Worm (Caenorhabditis elegans) whole organism, L4 larva: ENCODE results near the gene cht-4.

Experiments used
- D1046.2 ChIP-seq: fragments of 200-800 bp; sonication (Bioruptor generic); IDR thresholded peaks from 2 replicates; pipeline ENCODE4 v1.3.6; 2022; ENCODE audit warnings: missing genetic modification characterization, missing compliant biosample characterization
- F10B5.3 ChIP-seq: sonication (generic microtip); optimal IDR thresholded peaks from 2 replicates; lab custom pipeline; 2016; ENCODE audit warnings: mild to moderate bottlenecking, missing genetic modification characterization, missing compliant biosample characterization
- F49E8.2 ChIP-seq: sonication (generic microtip); optimal IDR thresholded peaks from 2 replicates; lab custom pipeline; 2016; ENCODE audit warnings: missing compliant biosample characterization, mild to moderate bottlenecking, missing genetic modification characterization, borderline replicate concordance
- T20F7.1 ChIP-seq: fragments of 200-800 bp; sonication (Bioruptor generic); optimal IDR thresholded peaks from 2 replicates; lab custom pipeline; 2018; ENCODE audit warnings: mild to moderate bottlenecking, missing genetic modification characterization, missing compliant biosample characterization
- T26A8.4 ChIP-seq: fragments of 200-800 bp; sonication (Bioruptor generic); IDR thresholded peaks from 2 replicates; pipeline ENCODE4 v1.3.6; 2022; ENCODE audit warnings: missing genetic modification characterization, missing compliant biosample characterization
- Y105C5A.15 ChIP-seq: fragments of 200-800 bp; sonication (Bioruptor generic); IDR thresholded peaks from 2 replicates; pipeline ENCODE4 v1.3.6; 2022; ENCODE audit warnings: missing genetic modification characterization, missing compliant biosample characterization
- Y48G9A.11 ChIP-seq: fragments of 200-800 bp; sonication (Bioruptor generic); IDR thresholded peaks from 2 replicates; pipeline ENCODE4 v1.3.6; 2022; ENCODE audit warnings: missing genetic modification reagents, missing genetic modification characterization, missing compliant biosample characterization
- Y5F2A.4 ChIP-seq: fragments of 200-800 bp; sonication (Bioruptor generic); optimal IDR thresholded peaks from 2 replicates; lab custom pipeline; 2018; ENCODE audit warnings: mild to moderate bottlenecking, missing genetic modification characterization, missing compliant biosample characterization
- Y75B8A.6 ChIP-seq: fragments of 200-800 bp; sonication (Bioruptor generic); IDR thresholded peaks from 2 replicates; pipeline ENCODE4 v1.3.6; 2022; ENCODE audit warnings: missing genetic modification reagents, missing genetic modification characterization, missing compliant biosample characterization
- aha-1 ChIP-seq: fragments of 150-350 bp; peaks from one replicate; lab custom pipeline; 2014; ENCODE audit warnings: missing biosample characterization, missing genetic modification characterization
- aly-2 ChIP-seq: sonication (generic microtip); optimal IDR thresholded peaks from 2 replicates; lab custom pipeline; 2018; ENCODE audit warnings: missing biosample characterization, missing genetic modification characterization
- ceh-82 ChIP-seq: sonication (generic microtip); optimal IDR thresholded peaks from 2 replicates; lab custom pipeline; 2017; ENCODE audit warnings: missing biosample characterization, missing genetic modification characterization
- cey-2 ChIP-seq: sonication (generic microtip); optimal IDR thresholded peaks from 3 replicates; lab custom pipeline; 2017; ENCODE audit warnings: missing genetic modification characterization, mild to moderate bottlenecking, missing compliant biosample characterization, antibody characterized with exemption, borderline replicate concordance; ENCODE audit not compliant: insufficient read depth
- daf-8 ChIP-seq: fragments of 200-800 bp; sonication (Bioruptor generic); IDR thresholded peaks from 2 replicates; pipeline ENCODE4 v1.3.6; 2022; ENCODE audit warnings: missing genetic modification characterization, missing compliant biosample characterization
- dmd-6 ChIP-seq: fragments of 200-800 bp; sonication (Bioruptor generic); IDR thresholded peaks from 2 replicates; pipeline ENCODE4 v1.3.6; 2022; ENCODE audit warnings: missing genetic modification reagents, missing genetic modification characterization, missing compliant biosample characterization
- dmd-8 ChIP-seq: fragments of 200-800 bp; sonication (Bioruptor generic); IDR thresholded peaks from 2 replicates; pipeline ENCODE4 v1.3.6; 2022; ENCODE audit warnings: missing genetic modification characterization, missing compliant biosample characterization
- dmd-9 ChIP-seq: fragments of 200-800 bp; sonication (Bioruptor generic); IDR thresholded peaks from 2 replicates; pipeline ENCODE4 v1.3.6; 2022; ENCODE audit warnings: missing genetic modification reagents, missing genetic modification characterization, missing compliant biosample characterization
- dpl-1 ChIP-seq: fragments of 150-350 bp; optimal IDR thresholded peaks from 2 replicates; lab custom pipeline; 2014; ENCODE audit warnings: missing biosample characterization, missing genetic modification reagents, missing genetic modification characterization
- duxl-1 ChIP-seq: sonication (generic microtip); optimal IDR thresholded peaks from 2 replicates; lab custom pipeline; 2016; ENCODE audit warnings: mild to moderate bottlenecking, missing genetic modification characterization, moderate library complexity, missing compliant biosample characterization; ENCODE audit not compliant: poor library complexity
- fkh-10 ChIP-seq: fragments of 150-350 bp; optimal IDR thresholded peaks from 2 replicates; lab custom pipeline; 2014; ENCODE audit warnings: missing biosample characterization, missing genetic modification reagents, missing genetic modification characterization
- gei-8 ChIP-seq: fragments of 200-800 bp; sonication (Bioruptor generic); optimal IDR thresholded peaks from 2 replicates; lab custom pipeline; 2018; ENCODE audit warnings: mild to moderate bottlenecking, missing genetic modification characterization, missing compliant biosample characterization
- hlh-11 ChIP-seq: fragments of 200-800 bp; sonication (Bioruptor generic); optimal IDR thresholded peaks from 2 replicates; lab custom pipeline; 2018; ENCODE audit warnings: mild to moderate bottlenecking, missing genetic modification characterization, missing compliant biosample characterization
- hmg-1.1 ChIP-seq: fragments of 200-800 bp; sonication (Bioruptor generic); IDR thresholded peaks from 2 replicates; pipeline ENCODE4 v1.3.6; 2022; ENCODE audit warnings: missing genetic modification reagents, missing genetic modification characterization, missing compliant biosample characterization
- jun-1 ChIP-seq: fragments of 150-350 bp; optimal IDR thresholded peaks from 2 replicates; lab custom pipeline; 2014; ENCODE audit warnings: missing biosample characterization, missing genetic modification reagents, missing genetic modification characterization
- lin-1 ChIP-seq: fragments of 200-800 bp; sonication (Bioruptor generic); IDR thresholded peaks from 2 replicates; pipeline ENCODE4 v1.3.6; 2022; ENCODE audit warnings: missing genetic modification reagents, missing genetic modification characterization, missing compliant biosample characterization
- lin-15B ChIP-seq: fragments of 150-350 bp; sonication (generic microtip); optimal IDR thresholded peaks from 3 replicates; lab custom pipeline; 2014; ENCODE audit warnings: missing biosample characterization, missing genetic modification characterization
- lin-29 ChIP-seq: fragments of 200-800 bp; sonication (Bioruptor generic); IDR thresholded peaks from 2 replicates; pipeline ENCODE4 v1.3.6; 2022; ENCODE audit warnings: missing genetic modification reagents, missing genetic modification characterization, missing compliant biosample characterization
- lin-39 ChIP-seq: fragments of 150-350 bp; optimal IDR thresholded peaks from 2 replicates; lab custom pipeline; 2014; ENCODE audit warnings: missing biosample characterization, missing genetic modification reagents, missing genetic modification characterization
- madf-9 ChIP-seq: fragments of 200-800 bp; sonication (Bioruptor generic); conservative IDR thresholded peaks from 2 replicates; pipeline ENCODE4 v1.3.6; 2022; ENCODE audit warnings: missing genetic modification reagents, missing genetic modification characterization, missing compliant biosample characterization
- mdl-1 ChIP-seq, 2 experiments: fragments of 150-350 bp in 1 of 2; sonication (generic microtip) in 1 of 2; optimal IDR thresholded peaks; 2 replicates each; lab custom pipeline; 2014 to 2017; ENCODE audit warnings: missing biosample characterization in 2 of 2, missing genetic modification characterization in 2 of 2
- mxl-2 ChIP-seq: fragments of 200-800 bp; sonication (Bioruptor generic); conservative IDR thresholded peaks from 2 replicates; pipeline ENCODE4 v1.3.6; 2022; ENCODE audit warnings: missing genetic modification reagents, missing genetic modification characterization, missing compliant biosample characterization
- nhr-102 ChIP-seq: sonication (generic microtip); optimal IDR thresholded peaks from 2 replicates; lab custom pipeline; 2016; ENCODE audit warnings: mild to moderate bottlenecking, missing genetic modification characterization, moderate library complexity, missing compliant biosample characterization
- nhr-11 ChIP-seq: fragments of 150-350 bp; optimal IDR thresholded peaks from 2 replicates; lab custom pipeline; 2014; ENCODE audit warnings: missing biosample characterization, missing genetic modification characterization
- nhr-111 ChIP-seq: fragments of 200-800 bp; sonication (Bioruptor generic); optimal IDR thresholded peaks from 2 replicates; lab custom pipeline; 2018; ENCODE audit warnings: mild to moderate bottlenecking, missing genetic modification characterization, missing compliant biosample characterization
- nhr-41 ChIP-seq: fragments of 200-800 bp; sonication (Bioruptor generic); IDR thresholded peaks from 2 replicates; pipeline ENCODE4 v1.3.6; 2022; ENCODE audit warnings: missing genetic modification reagents, missing genetic modification characterization, missing compliant biosample characterization
- nhr-76 ChIP-seq: fragments of 150-350 bp; optimal IDR thresholded peaks from 2 replicates; lab custom pipeline; 2014; ENCODE audit warnings: missing biosample characterization, missing genetic modification characterization
- pqm-1 ChIP-seq: sonication (generic microtip); optimal IDR thresholded peaks from 2 replicates; lab custom pipeline; 2017; ENCODE audit warnings: missing biosample characterization, missing genetic modification characterization
- sdz-12 ChIP-seq: fragments of 200-800 bp; sonication (Bioruptor generic); optimal IDR thresholded peaks from 2 replicates; lab custom pipeline; 2018; ENCODE audit warnings: mild to moderate bottlenecking, missing genetic modification characterization, missing compliant biosample characterization
- snpc-1.2 ChIP-seq: fragments of 200-800 bp; sonication (Bioruptor generic); IDR thresholded peaks from 2 replicates; pipeline ENCODE4 v1.3.6; 2022; ENCODE audit warnings: missing genetic modification reagents, missing genetic modification characterization, missing compliant biosample characterization
- snpc-4 ChIP-seq: fragments of 150-350 bp; optimal IDR thresholded peaks from 2 replicates; lab custom pipeline; 2014; ENCODE audit warnings: missing biosample characterization, missing genetic modification characterization
- spr-1 ChIP-seq: sonication (generic microtip); optimal IDR thresholded peaks from 2 replicates; lab custom pipeline; 2016; ENCODE audit warnings: mild to moderate bottlenecking, missing genetic modification characterization, missing compliant biosample characterization
- tra-1 ChIP-seq: fragments of 200-800 bp; sonication (Bioruptor generic); IDR thresholded peaks from 2 replicates; pipeline ENCODE4 v1.3.6; 2022; ENCODE audit warnings: missing genetic modification reagents, missing genetic modification characterization, missing compliant biosample characterization
- unc-130 ChIP-seq: sonication (generic microtip); optimal IDR thresholded peaks from 2 replicates; lab custom pipeline; 2016; ENCODE audit warnings: missing genetic modification reagents, missing genetic modification characterization, missing compliant biosample characterization
- zag-1 ChIP-seq: fragments of 150-350 bp; optimal IDR thresholded peaks from 2 replicates; lab custom pipeline; 2014; ENCODE audit warnings: missing biosample characterization, missing genetic modification characterization
- zip-11 ChIP-seq: fragments of 200-800 bp; sonication (Bioruptor generic); IDR thresholded peaks from 2 replicates; pipeline ENCODE4 v1.3.6; 2022; ENCODE audit warnings: missing genetic modification characterization, missing compliant biosample characterization
- ztf-11 ChIP-seq: fragments of 150-350 bp; optimal IDR thresholded peaks from 2 replicates; lab custom pipeline; 2014; ENCODE audit warnings: missing biosample characterization, missing genetic modification characterization

The cht-4 gene

ce11 chrIII:1618915-1619314 lies 38.4 kb downstream of the cht-4 start, which contains the start of gene Y22D7AL.10 (continued):
- TF ChIP-seq hmg-1.1 (peak; percentile 99), aly-2 (no peak), ceh-82 (tag; lab: Kevin White, UChicago) (no peak), snpc-4 (peak; percentile 15), T26A8.4 (GFP tag; lab: Robert Waterston, UW) (peak; percentile 98), fkh-10 (GFP tag; lab: Kevin White, UChicago) (peak; percentile 97), tra-1 (GFP tag; lab: Robert Waterston, UW) (peak; percentile 97), lin-15B (tag; lab: Kevin White, UChicago) (peak; percentile 94), Y105C5A.15 (GFP tag; lab: Robert Waterston, UW) (peak; percentile 87; the same call in 1 of the 2 replicates), nhr-11 (tag; lab: Kevin White, UChicago) (peak; percentile 93)
- TF ChIP-seq, all 104 proteins: peak for 92

DNA sequence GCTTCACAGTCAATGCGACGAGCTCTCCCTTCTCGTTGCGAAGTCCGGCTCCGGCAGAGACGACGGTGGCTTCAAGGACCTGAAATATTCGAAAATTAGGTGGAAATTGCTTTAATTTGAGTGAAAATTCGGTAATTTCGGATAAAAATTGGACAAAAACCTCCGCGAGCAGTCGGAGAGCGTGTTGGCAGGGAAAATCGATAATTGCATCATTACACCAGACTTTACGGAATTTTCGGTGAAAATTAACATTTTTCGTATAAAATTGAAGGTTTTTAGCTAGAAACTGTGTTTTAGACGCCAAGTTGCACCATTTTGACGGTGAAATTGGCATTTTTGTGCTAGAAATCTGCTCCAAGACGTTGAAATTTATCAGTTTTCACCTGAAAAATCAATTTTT lies 39.0 kb downstream of the cht-4 start:
- TF ChIP-seq daf-8 (GFP tag; lab: Robert Waterston, UW) (no peak), D1046.2 (GFP tag; lab: Robert Waterston, UW) (no peak), lin-1 (no peak), lin-29 (GFP tag; lab: Robert Waterston, UW) (no peak), zag-1 (tag; lab: Kevin White, UChicago) (no peak), dpl-1 (GFP tag; lab: Kevin White, UChicago) (no peak), cey-2 (no peak), F10B5.3 (tag; lab: Kevin White, UChicago) (no peak), unc-130 (no peak), zip-11 (GFP tag; lab: Robert Waterston, UW) (no peak), ztf-11 (tag; lab: Kevin White, UChicago) (no peak), T26A8.4 (GFP tag; lab: Robert Waterston, UW) (0 out of 2 replicates have a peak, but pooled peaks have one; percentile 15), dmd-9 (GFP tag; lab: Robert Waterston, UW) (no peak), dmd-8 (GFP tag; lab: Robert Waterston, UW) (no peak), aha-1 (tag; lab: Kevin White, UChicago) (peak; percentile 73), nhr-76 (tag; lab: Kevin White, UChicago) (no peak)

DNA sequence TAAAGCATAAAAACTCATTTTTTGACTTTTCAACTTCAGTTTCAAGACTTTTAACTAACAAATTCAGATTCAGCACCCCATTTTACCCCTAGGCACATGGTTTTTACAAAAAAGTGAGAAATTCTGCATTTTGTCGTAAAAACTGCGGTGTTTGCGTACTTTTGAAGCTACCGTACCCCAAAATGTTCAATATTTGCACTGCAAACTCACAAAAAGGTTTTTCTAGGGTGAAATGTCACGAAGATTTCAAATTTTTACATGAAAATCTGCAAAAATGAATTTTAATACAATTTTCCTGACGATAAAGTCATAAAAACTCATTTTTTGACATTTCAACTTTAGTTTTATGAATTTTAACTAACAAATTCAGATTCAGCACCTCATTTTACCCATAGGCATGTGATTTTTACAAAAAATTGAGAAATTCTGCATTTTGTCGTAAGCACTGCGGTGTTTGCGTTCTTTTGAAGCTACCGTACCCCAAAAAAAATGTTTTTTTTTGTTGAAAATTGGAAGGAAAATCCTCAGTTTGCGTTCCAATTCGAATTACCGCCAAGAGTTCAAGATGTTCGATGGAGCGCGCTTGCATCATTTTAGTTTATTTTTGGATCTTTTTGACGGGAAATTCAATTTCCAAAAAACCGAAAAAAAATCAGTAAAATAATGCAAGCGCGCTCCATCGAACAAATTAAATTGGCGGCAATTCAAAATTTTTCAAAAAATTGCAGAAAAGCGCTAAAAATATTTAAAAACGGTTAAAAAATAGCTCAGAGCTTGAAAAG lies 40.8 kb downstream of the cht-4 start:
- no peak for TF ChIP-seq jun-1 (tag; lab: Kevin White, UChicago)
- TF ChIP-seq Y48G9A.11, result 0 out of 2 replicates have a peak, but pooled peaks have one; percentile 71
- TF ChIP-seq madf-9 (GFP tag; lab: Robert Waterston, UW), result 0 out of 2 replicates have a peak, but pooled peaks have one; percentile 3
- TF ChIP-seq zag-1 (tag; lab: Kevin White, UChicago), result no peak
- TF ChIP-seq nhr-41 (GFP tag; lab: Robert Waterston, UW), result 0 out of 2 replicates have a peak, but pooled peaks have one; percentile 35
- peak; percentile 29 for TF ChIP-seq lin-15B (tag; lab: Kevin White, UChicago)
- no peak for TF ChIP-seq ztf-11 (tag; lab: Kevin White, UChicago)
- peak; percentile 38 for TF ChIP-seq hlh-11 (tag; lab: Kevin White, UChicago)
- peak; percentile 74 for TF ChIP-seq nhr-102 (tag; lab: Kevin White, UChicago)
- no peak for TF ChIP-seq aly-2
- peak; percentile 53 for TF ChIP-seq Y5F2A.4 (GFP tag; lab: Kevin White, UChicago)
- TF ChIP-seq mdl-1 (tag; optimal IDR thresholded peaks at IDR 0.05; lab: Kevin White, UChicago), result no peak
- peak; percentile 59 for TF ChIP-seq sdz-12 (GFP tag; lab: Kevin White, UChicago)
- peak; percentile 88 for TF ChIP-seq F49E8.2
- TF ChIP-seq Y75B8A.6 (GFP tag; lab: Robert Waterston, UW), result peak; percentile 51; the same call in 1 of the 2 replicates
- TF ChIP-seq mxl-2, result no peak
- TF ChIP-seq T20F7.1 (GFP tag; lab: Kevin White, UChicago), result no peak
- peak; percentile 0 for TF ChIP-seq spr-1 (tag; lab: Kevin White, UChicago)
- TF ChIP-seq dmd-6, result peak; percentile 21; the same call in 1 of the 2 replicates
- TF ChIP-seq pqm-1 (tag; lab: Kevin White, UChicago), result no peak
- no peak for TF ChIP-seq nhr-111 (GFP tag; lab: Kevin White, UChicago)
- TF ChIP-seq snpc-1.2 (GFP tag; lab: Robert Waterston, UW), result no peak
- peak; percentile 61 for TF ChIP-seq gei-8 (GFP tag; lab: Kevin White, UChicago)
- TF ChIP-seq duxl-1 (tag; lab: Kevin White, UChicago), result peak; percentile 76
- TF ChIP-seq lin-1, result no peak
- TF ChIP-seq lin-39 (tag; lab: Kevin White, UChicago), result no peak
- TF ChIP-seq fkh-10 (GFP tag; lab: Kevin White, UChicago), result no peak
